Worm (Caenorhabditis elegans): ENCODE results near the gene C14A11.5.

DNA sequence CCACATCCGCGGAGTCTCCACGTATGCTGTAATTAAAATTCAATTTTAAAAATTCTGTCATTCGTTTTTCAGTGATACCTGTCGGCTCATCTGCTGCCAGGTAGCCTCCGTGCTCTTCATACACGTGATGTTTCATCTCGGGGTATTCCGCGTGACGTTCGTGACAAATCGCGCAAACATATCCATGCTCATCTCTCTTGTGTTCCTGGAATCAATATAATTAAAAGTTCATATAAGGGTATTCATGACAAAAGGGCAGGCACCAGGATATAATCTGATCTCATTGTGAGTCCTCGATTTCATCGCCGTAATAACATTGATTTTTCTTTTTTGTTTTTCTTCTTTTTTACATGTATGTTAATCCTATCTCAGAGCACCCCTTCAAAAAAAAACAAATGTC lies 46.6 kb upstream of the C14A11.5 start:
- TF ChIP-seq tra-4 (tag; optimal IDR thresholded peaks at IDR 0.05) (no peak), ets-7 (tag; optimal IDR thresholded peaks at IDR 0.05) (no peak), ama-1 (optimal IDR thresholded peaks at IDR 0.05) (no peak), pes-1 (GFP tag; IDR thresholded peaks at IDR 0.05) (no peak), hmg-4 (GFP tag; optimal IDR thresholded peaks at IDR 0.05) (no peak)

Measured in whole organism, early embryonic.